Fruit fly (Drosophila melanogaster) whole organism, embryonic: ENCODE measurements around the gene CG13449.

Experiments used
- Ada2b ChIP-seq: fragments of 200-800 bp; sonication (Bioruptor generic); IDR thresholded peaks from 2 replicates; pipeline ENCODE4 v1.3.6; 2022; ENCODE audit warnings: missing biosample characterization, missing genetic modification characterization
- CG11696 ChIP-seq: fragments of 200-800 bp; sonication (Bioruptor generic); IDR thresholded peaks from 2 replicates; pipeline ENCODE4 v1.3.6; 2022; ENCODE audit warnings: missing biosample characterization, missing genetic modification characterization
- CG12071 ChIP-seq: fragments of 200-800 bp; sonication (Bioruptor generic); optimal IDR thresholded peaks from 3 replicates; lab custom pipeline; 2018; ENCODE audit warnings: missing biosample characterization, mild to moderate bottlenecking, missing genetic modification characterization
- CG12104 ChIP-seq: fragments of 200-800 bp; sonication (Bioruptor generic); optimal IDR thresholded peaks from 3 replicates; lab custom pipeline; 2016; ENCODE audit warnings: missing biosample characterization, missing genetic modification characterization
- CG12391 ChIP-seq: fragments of 200-800 bp; sonication (Bioruptor generic); optimal IDR thresholded peaks from 3 replicates; lab custom pipeline; 2018; ENCODE audit warnings: missing biosample characterization, mild to moderate bottlenecking, missing genetic modification characterization, moderate library complexity
- CG15073 ChIP-seq: fragments of 200-800 bp; sonication (Bioruptor generic); optimal IDR thresholded peaks from 2 replicates; lab custom pipeline; 2016; ENCODE audit warnings: missing biosample characterization, missing genetic modification characterization
- CG15479 ChIP-seq: fragments of 200-800 bp; sonication (Bioruptor generic); optimal IDR thresholded peaks from 3 replicates; lab custom pipeline; 2019; ENCODE audit warnings: missing biosample characterization, mild to moderate bottlenecking, missing genetic modification characterization, moderate library complexity
- CG1602 ChIP-seq: fragments of 200-800 bp; sonication (Bioruptor generic); optimal IDR thresholded peaks from 3 replicates; lab custom pipeline; 2016; ENCODE audit warnings: missing biosample characterization, missing genetic modification characterization
- CG17385 ChIP-seq: fragments of 200-800 bp; sonication (Bioruptor generic); optimal IDR thresholded peaks from 3 replicates; lab custom pipeline; 2018; ENCODE audit warnings: missing biosample characterization, mild to moderate bottlenecking, missing genetic modification characterization
- CG4854 ChIP-seq: fragments of 200-800 bp; sonication (Bioruptor generic); optimal IDR thresholded peaks from 2 replicates; lab custom pipeline; 2016; ENCODE audit warnings: missing biosample characterization, missing genetic modification characterization, inconsistent platforms
- CG6791 ChIP-seq: fragments of 200-800 bp; sonication (Bioruptor generic); IDR thresholded peaks from 3 replicates; pipeline ENCODE4 v1.3.6; 2022; ENCODE audit warnings: missing biosample characterization, missing genetic modification characterization; ENCODE audit not compliant: partially characterized antibody
- CG8478 ChIP-seq: fragments of >200 bp; optimal IDR thresholded peaks from 2 replicates; lab custom pipeline; 2018
- CG9797 ChIP-seq: fragments of 200-800 bp; sonication (Bioruptor generic); optimal IDR thresholded peaks from 3 replicates; lab custom pipeline; 2018; ENCODE audit warnings: missing biosample characterization, mild to moderate bottlenecking, missing genetic modification characterization
- CTCF ChIP-seq: fragments of 200-800 bp; sonication (Bioruptor generic); optimal IDR thresholded peaks from 2 replicates; lab custom pipeline; 2017; ENCODE audit warnings: missing biosample characterization, mild to moderate bottlenecking, missing genetic modification characterization, moderate library complexity
- Ets65A ChIP-seq: fragments of 200-800 bp; sonication (Bioruptor generic); peaks from one replicate; lab custom pipeline; 2016; ENCODE audit warnings: missing biosample characterization, missing genetic modification characterization
- Ets97D ChIP-seq: fragments of 200-800 bp; sonication (Bioruptor generic); optimal IDR thresholded peaks from 3 replicates; lab custom pipeline; 2016; ENCODE audit warnings: missing biosample characterization, missing genetic modification characterization
- Kr ChIP-seq: fragments of 200-800 bp; sonication (Bioruptor generic); optimal IDR thresholded peaks from 2 replicates; lab custom pipeline; 2017; ENCODE audit warnings: missing biosample characterization, mild to moderate bottlenecking, missing genetic modification characterization
- Lim3 ChIP-seq: fragments of 200-800 bp; sonication (Bioruptor generic); IDR thresholded peaks from 2 replicates; pipeline ENCODE4 v1.3.6; 2022; ENCODE audit warnings: missing biosample characterization, missing genetic modification characterization
- MBD-R2 ChIP-seq: fragments of 200-800 bp; sonication (Bioruptor generic); IDR thresholded peaks from 2 replicates; pipeline ENCODE4 v1.3.6; 2022; ENCODE audit warnings: missing biosample characterization, missing genetic modification characterization
- Mad ChIP-seq: fragments of 200-800 bp; sonication (Bioruptor generic); optimal IDR thresholded peaks from 2 replicates; lab custom pipeline; 2016; ENCODE audit warnings: missing biosample characterization, missing genetic modification characterization
- Med ChIP-seq: fragments of 200-800 bp; sonication (Bioruptor generic); peaks from one replicate; lab custom pipeline; 2016; ENCODE audit warnings: missing biosample characterization, missing genetic modification characterization, mild to moderate bottlenecking, inconsistent platforms, moderate library complexity
- NfI ChIP-seq: fragments of 200-800 bp; sonication (Bioruptor generic); optimal IDR thresholded peaks from 3 replicates; lab custom pipeline; 2018; ENCODE audit warnings: missing biosample characterization, mild to moderate bottlenecking, missing genetic modification characterization, moderate library complexity
- Opbp ChIP-seq: fragments of 200-800 bp; sonication (Bioruptor generic); IDR thresholded peaks from 3 replicates; pipeline ENCODE4 v1.3.6; 2022; ENCODE audit warnings: missing biosample characterization, missing genetic modification characterization; ENCODE audit not compliant: partially characterized antibody
- PHDP ChIP-seq: fragments of 200-800 bp; sonication (Bioruptor generic); optimal IDR thresholded peaks from 3 replicates; lab custom pipeline; 2018; ENCODE audit warnings: missing biosample characterization, mild to moderate bottlenecking, missing genetic modification characterization, moderate library complexity
- Pdp1 ChIP-seq, 2 experiments: fragments of 200-800 bp; sonication (Bioruptor generic); optimal IDR thresholded peaks; 3 replicates each; lab custom pipeline; 2016; ENCODE audit warnings: missing biosample characterization in 2 of 2, missing genetic modification characterization in 2 of 2, mild to moderate bottlenecking in 1 of 2, moderate library complexity in 1 of 2
- Six4 ChIP-seq: fragments of 200-800 bp; sonication (Bioruptor generic); optimal IDR thresholded peaks from 2 replicates; lab custom pipeline; 2016; ENCODE audit warnings: missing biosample characterization, missing genetic modification characterization
- Sry-δ ChIP-seq: fragments of 200-800 bp; sonication (Bioruptor generic); optimal IDR thresholded peaks from 2 replicates; lab custom pipeline; 2016; ENCODE audit warnings: missing biosample characterization, missing genetic modification characterization
- Xrp1 ChIP-seq: fragments of 200-800 bp; sonication (Bioruptor generic); IDR thresholded peaks from 2 replicates; pipeline ENCODE4 v1.3.6; 2022; ENCODE audit warnings: missing biosample characterization, missing genetic modification characterization
- crol ChIP-seq: fragments of 200-800 bp; sonication (Bioruptor generic); IDR thresholded peaks from 2 replicates; pipeline ENCODE4 v1.3.6; 2022; ENCODE audit warnings: missing biosample characterization, missing genetic modification characterization
- dmrt11E ChIP-seq: fragments of 200-800 bp; sonication (Bioruptor generic); optimal IDR thresholded peaks from 3 replicates; lab custom pipeline; 2018; ENCODE audit warnings: missing biosample characterization, mild to moderate bottlenecking, missing genetic modification characterization, moderate library complexity
- esg ChIP-seq: fragments of 200-800 bp; sonication (Bioruptor generic); conservative IDR thresholded peaks from 2 replicates; pipeline ENCODE4 v1.3.6; 2022; ENCODE audit warnings: missing biosample characterization, missing genetic modification characterization
- gfzf ChIP-seq: fragments of 200-800 bp; sonication (Bioruptor generic); optimal IDR thresholded peaks from 2 replicates; lab custom pipeline; 2016; ENCODE audit warnings: missing biosample characterization, mild to moderate bottlenecking, missing genetic modification characterization, moderate library complexity
- grau ChIP-seq: fragments of 200-800 bp; optimal IDR thresholded peaks from 3 replicates; lab custom pipeline; 2019; ENCODE audit warnings: missing biosample characterization, mild to moderate bottlenecking, missing genetic modification characterization, moderate library complexity
- gsb ChIP-seq: fragments of 200-800 bp; sonication (Bioruptor generic); IDR thresholded peaks from 2 replicates; pipeline ENCODE4 v1.3.6; 2022; ENCODE audit warnings: missing biosample characterization, missing genetic modification characterization
- h ChIP-seq: fragments of >200 bp; optimal IDR thresholded peaks from 2 replicates; lab custom pipeline; 2017
- ham ChIP-seq: fragments of 200-800 bp; sonication (Bioruptor generic); IDR thresholded peaks from 2 replicates; pipeline ENCODE4 v1.3.6; 2022; ENCODE audit warnings: missing biosample characterization, missing genetic modification characterization
- hb ChIP-seq: fragments of 200-800 bp; sonication (Bioruptor generic); IDR thresholded peaks from 3 replicates; pipeline ENCODE4 v1.3.6; 2022; ENCODE audit warnings: missing biosample characterization, missing genetic modification characterization; ENCODE audit not compliant: partially characterized antibody
- insv ChIP-seq, 2 experiments: fragments of 200-800 bp; sonication (Bioruptor generic); optimal IDR thresholded peaks; 3 replicates each; lab custom pipeline; 2016 to 2018; ENCODE audit warnings: missing biosample characterization in 2 of 2, missing genetic modification characterization in 2 of 2
- jigr1 ChIP-seq: fragments of 200-800 bp; sonication (Bioruptor generic); IDR thresholded peaks from 3 replicates; pipeline ENCODE4 v1.3.6; 2022; ENCODE audit warnings: missing biosample characterization, missing genetic modification characterization
- mam ChIP-seq: fragments of 200-800 bp; sonication (Bioruptor generic); optimal IDR thresholded peaks from 3 replicates; lab custom pipeline; 2016; ENCODE audit warnings: missing biosample characterization, missing genetic modification characterization
- oc ChIP-seq: fragments of 200-800 bp; sonication (Bioruptor generic); optimal IDR thresholded peaks from 2 replicates; lab custom pipeline; 2018; ENCODE audit warnings: missing biosample characterization, mild to moderate bottlenecking, missing genetic modification characterization, moderate library complexity
- phol ChIP-seq: fragments of 200-800 bp; sonication (Bioruptor generic); optimal IDR thresholded peaks from 3 replicates; lab custom pipeline; 2018; ENCODE audit warnings: missing biosample characterization, mild to moderate bottlenecking, missing genetic modification characterization, moderate library complexity
- pita ChIP-seq: fragments of 200-800 bp; sonication (Bioruptor generic); optimal IDR thresholded peaks from 2 replicates; lab custom pipeline; 2017; ENCODE audit warnings: missing biosample characterization, mild to moderate bottlenecking, missing genetic modification characterization
- sd ChIP-seq: fragments of 200-800 bp; sonication (Bioruptor generic); optimal IDR thresholded peaks from 3 replicates; lab custom pipeline; 2018; ENCODE audit warnings: missing biosample characterization, mild to moderate bottlenecking, missing genetic modification characterization, moderate library complexity
- sens ChIP-seq: fragments of 200-800 bp; sonication (Bioruptor generic); peaks from one replicate; lab custom pipeline; 2016; ENCODE audit warnings: missing biosample characterization, missing genetic modification characterization
- stc ChIP-seq: fragments of 200-800 bp; sonication (Bioruptor generic); IDR thresholded peaks from 2 replicates; pipeline ENCODE4 v1.3.6; 2022; ENCODE audit warnings: missing biosample characterization, missing genetic modification characterization
- tll ChIP-seq, 2 experiments: fragments of 200-800 bp in 1 of 2; fragments of >200 bp in 1 of 2; sonication (Bioruptor generic) in 1 of 2; optimal IDR thresholded peaks; 2 replicates each; lab custom pipeline; 2017 to 2019; ENCODE audit warnings: missing biosample characterization in 2 of 2, missing genetic modification characterization in 2 of 2, mild to moderate bottlenecking in 1 of 2, moderate library complexity in 1 of 2
- wek ChIP-seq: fragments of 200-800 bp; sonication (Bioruptor generic); optimal IDR thresholded peaks from 3 replicates; lab custom pipeline; 2018; ENCODE audit warnings: missing biosample characterization, mild to moderate bottlenecking, missing genetic modification characterization, moderate library complexity

The CG13449 gene

dm6 chr3L:15639978-15640377, 27.4 kb upstream of the CG13449 start (continued):
- TF ChIP-seq phol (tag; lab: Kevin White, UChicago): peak; percentile 13
- TF ChIP-seq PHDP (tag; lab: Kevin White, UChicago): no peak
- no peak for TF ChIP-seq CG17385 (GFP tag; lab: Kevin White, UChicago)
- TF ChIP-seq h: no peak

- no peak for TF ChIP-seq Lim3
- TF ChIP-seq CTCF (GFP tag; lab: Kevin White, UChicago): no peak
- no peak for TF ChIP-seq Six4 (GFP tag; lab: Kevin White, UChicago)
- no peak for TF ChIP-seq Ada2b (GFP tag; lab: Robert Waterston, UW)
- TF ChIP-seq oc (tag; lab: Kevin White, UChicago): peak; percentile 39
- peak in 1 of 2 experiments; percentile 81 for TF ChIP-seq tll (GFP tag; optimal IDR thresholded peaks at IDR 0.05; lab: Kevin White, UChicago)
- TF ChIP-seq CG11696 (GFP tag; lab: Robert Waterston, UW): 0 out of 2 replicates have a peak, but pooled peaks have one; percentile 8
- TF ChIP-seq CG6791 (GFP tag; lab: Robert Waterston, UW): 0 out of 3 replicates have a peak, but pooled peaks have one; percentile 4
- peak in 1 of 2 experiments; percentile 64 for TF ChIP-seq Pdp1 (GFP tag; optimal IDR thresholded peaks at IDR 0.05; lab: Kevin White, UChicago)
- TF ChIP-seq mam: no peak
- TF ChIP-seq Kr (GFP tag; lab: Kevin White, UChicago): peak; percentile 24
- peak; percentile 68 for TF ChIP-seq CG15479 (GFP tag; lab: Kevin White, UChicago)
- TF ChIP-seq MBD-R2 (GFP tag; lab: Robert Waterston, UW): no peak
- no peak for TF ChIP-seq CG15073 (GFP tag; lab: Kevin White, UChicago)
Measured at dm6 chr3L:15638524-15638923, 25.9 kb upstream of the CG13449 start.

DNA sequence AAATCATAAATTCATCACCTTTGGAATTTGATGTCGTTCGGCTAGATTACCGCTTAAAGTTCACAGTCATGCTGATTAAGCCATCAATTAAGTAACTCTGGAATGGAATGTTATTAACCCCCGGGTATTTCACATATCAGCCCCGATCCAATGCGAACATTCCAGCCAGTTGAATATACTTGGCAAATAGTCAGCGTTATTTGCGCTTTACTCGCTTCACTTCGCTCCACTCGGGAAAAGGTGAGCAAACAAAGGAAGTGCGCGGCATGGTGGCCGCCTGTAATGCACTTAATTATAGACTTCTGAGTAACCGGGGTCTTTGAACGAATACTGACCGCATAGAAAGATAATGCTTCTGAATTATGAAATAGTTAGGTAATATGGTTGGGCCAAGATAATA, 25.0 kb upstream of the CG13449 start:
- TF ChIP-seq sd (tag; lab: Kevin White, UChicago) (peak; percentile 17), Xrp1 (GFP tag; lab: Robert Waterston, UW) (peak; percentile 39), wek (GFP tag; lab: Kevin White, UChicago) (peak; percentile 28), crol (GFP tag; lab: Robert Waterston, UW) (no peak), CG12391 (no peak), jigr1 (GFP tag; lab: Robert Waterston, UW) (no peak), esg (GFP tag; lab: Robert Waterston, UW) (no peak), ham (GFP tag; lab: Robert Waterston, UW) (no peak), CG4854 (GFP tag; lab: Kevin White, UChicago) (no peak), Ets65A (GFP tag; lab: Kevin White, UChicago) (peak; percentile 52), Sry-δ (GFP tag; lab: Kevin White, UChicago) (no peak), stc (no peak), CG9797 (GFP tag; lab: Kevin White, UChicago) (no peak), CG12071 (GFP tag; lab: Kevin White, UChicago) (no peak)

DNA sequence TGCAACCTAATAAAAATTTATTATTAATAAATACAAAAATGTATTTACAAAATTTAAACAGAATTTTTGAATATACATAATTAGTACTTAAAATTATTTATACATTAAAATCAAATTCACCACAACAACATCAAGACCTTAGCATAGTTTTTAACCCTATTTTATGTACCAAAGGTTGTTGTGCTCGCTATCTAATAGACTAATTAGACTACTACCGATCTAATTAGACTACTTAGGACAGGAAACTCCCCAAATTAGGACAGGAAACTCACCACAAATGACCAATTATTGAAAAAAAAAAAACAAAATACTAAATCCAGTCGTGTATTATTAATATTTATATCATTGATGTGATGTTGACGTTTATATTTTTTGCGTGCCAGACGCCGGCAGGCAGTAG, 24.4 kb upstream of the CG13449 start:
- TF ChIP-seq CG12104 (no peak), gfzf (GFP tag; lab: Kevin White, UChicago) (peak; percentile 44), Mad (GFP tag; lab: Kevin White, UChicago) (no peak), CTCF (GFP tag; lab: Kevin White, UChicago) (peak; percentile 50), insv (GFP tag; optimal IDR thresholded peaks at IDR 0.05; lab: Kevin White, UChicago) (peak; percentile 65 to 96), grau (peak; percentile 20), CG1602 (GFP tag; lab: Kevin White, UChicago) (no peak), Ets97D (GFP tag; lab: Kevin White, UChicago) (peak; percentile 67), dmrt11E (tag; lab: Kevin White, UChicago) (peak; percentile 20), CG8478 (lab: Kevin White, UChicago) (no peak), NfI (GFP tag; lab: Kevin White, UChicago) (peak; percentile 23), hb (no peak), Med (GFP tag; lab: Kevin White, UChicago) (peak; percentile 15), Opbp (peak; percentile 31; the same call in 1 of the 3 replicates), gsb (no peak), pita (peak; percentile 76), sens (GFP tag; lab: Kevin White, UChicago) (peak; percentile 71)
